Worm (Caenorhabditis elegans): ENCODE results near the gene R10E8.5.

ce11 chrV:18266238-18266637 is 11.7 kb downstream of the R10E8.5 start, which contains the start of gene R10E8.6:
- TF ChIP-seq lin-13 (tag; optimal IDR thresholded peaks at IDR 0.05) (no peak), nhr-12 (tag; optimal IDR thresholded peaks at IDR 0.05) (no peak), blmp-1 (tag; optimal IDR thresholded peaks at IDR 0.05) (no peak), pha-4 (tag; optimal IDR thresholded peaks at IDR 0.05) (no peak), snpc-4 (tag; optimal IDR thresholded peaks at IDR 0.05) (no peak), bed-3 (GFP tag; optimal IDR thresholded peaks at IDR 0.05) (no peak), nhr-28 (tag; optimal IDR thresholded peaks at IDR 0.05) (no peak), ztf-11 (tag; optimal IDR thresholded peaks at IDR 0.05) (no peak), nhr-76 (tag; optimal IDR thresholded peaks at IDR 0.05) (no peak), unc-39 (tag; optimal IDR thresholded peaks at IDR 0.05) (no peak), ces-1 (GFP tag; optimal IDR thresholded peaks at IDR 0.05) (no peak), unc-62 (GFP tag; optimal IDR thresholded peaks at IDR 0.05) (no peak)
